Fruit fly (Drosophila melanogaster) whole organism, embryonic: ENCODE measurements around the gene CG10510.

Source experiments
- Antp ChIP-seq: fragments of 200-800 bp; sonication (Bioruptor generic); optimal IDR thresholded peaks from 3 replicates; lab custom pipeline; 2016; ENCODE audit warnings: missing biosample characterization, missing genetic modification characterization
- CG10321 ChIP-seq: fragments of 200-800 bp; sonication (Bioruptor generic); IDR thresholded peaks from 2 replicates; pipeline ENCODE4 v1.3.6; 2022; ENCODE audit warnings: missing biosample characterization, missing genetic modification characterization
- CG11456 ChIP-seq: fragments of 200-800 bp; sonication (Bioruptor generic); IDR thresholded peaks from 3 replicates; pipeline ENCODE4 v1.3.6; 2022; ENCODE audit warnings: missing biosample characterization, missing genetic modification characterization
- CG12071 ChIP-seq: fragments of 200-800 bp; sonication (Bioruptor generic); optimal IDR thresholded peaks from 3 replicates; lab custom pipeline; 2018; ENCODE audit warnings: missing biosample characterization, mild to moderate bottlenecking, missing genetic modification characterization
- CG12744 ChIP-seq: fragments of 200-800 bp; sonication (Bioruptor generic); optimal IDR thresholded peaks from 2 replicates; lab custom pipeline; 2016; ENCODE audit warnings: missing biosample characterization, missing genetic modification characterization
- CG1602 ChIP-seq: fragments of 200-800 bp; sonication (Bioruptor generic); optimal IDR thresholded peaks from 3 replicates; lab custom pipeline; 2016; ENCODE audit warnings: missing biosample characterization, missing genetic modification characterization
- CG16779 ChIP-seq: fragments of 200-800 bp; sonication (Bioruptor generic); IDR thresholded peaks from 2 replicates; pipeline ENCODE4 v1.3.6; 2022; ENCODE audit warnings: missing biosample characterization, missing genetic modification characterization
- CG16863 ChIP-seq: fragments of 200-800 bp; sonication (Bioruptor generic); optimal IDR thresholded peaks from 3 replicates; lab custom pipeline; 2016; ENCODE audit warnings: missing biosample characterization, missing genetic modification characterization
- CG17361 ChIP-seq: fragments of 200-800 bp; sonication (Bioruptor generic); IDR thresholded peaks from 3 replicates; pipeline ENCODE4 v1.3.6; 2022; ENCODE audit warnings: missing biosample characterization, missing genetic modification characterization
- CG2199 ChIP-seq: fragments of 200-800 bp; sonication (Bioruptor generic); IDR thresholded peaks from 3 replicates; pipeline ENCODE4 v1.3.6; 2022; ENCODE audit warnings: missing biosample characterization, missing genetic modification characterization
- CG3281 ChIP-seq: fragments of 200-800 bp; sonication (Bioruptor generic); optimal IDR thresholded peaks from 3 replicates; lab custom pipeline; 2017; ENCODE audit warnings: missing biosample characterization, mild to moderate bottlenecking, missing genetic modification characterization
- CG43689 ChIP-seq: fragments of 200-800 bp; sonication (Bioruptor generic); IDR thresholded peaks from 2 replicates; pipeline ENCODE4 v1.3.6; 2022; ENCODE audit warnings: missing biosample characterization, missing genetic modification characterization
- CG4424 ChIP-seq: fragments of 200-800 bp; sonication (Bioruptor generic); optimal IDR thresholded peaks from 3 replicates; lab custom pipeline; 2016; ENCODE audit warnings: missing biosample characterization, missing genetic modification characterization
- CG4707 ChIP-seq: fragments of 200-800 bp; sonication (Bioruptor generic); optimal IDR thresholded peaks from 2 replicates; lab custom pipeline; 2018; ENCODE audit warnings: missing biosample characterization, mild to moderate bottlenecking, missing genetic modification characterization, moderate library complexity
- CG6765 ChIP-seq: fragments of 200-800 bp; sonication (Bioruptor generic); optimal IDR thresholded peaks from 3 replicates; lab custom pipeline; 2017; ENCODE audit warnings: missing biosample characterization, mild to moderate bottlenecking, missing genetic modification characterization
- CG7271 ChIP-seq: fragments of 200-800 bp; sonication (Bioruptor generic); optimal IDR thresholded peaks from 2 replicates; lab custom pipeline; 2018; ENCODE audit warnings: missing biosample characterization, mild to moderate bottlenecking, missing genetic modification characterization, moderate library complexity
- CG7963 ChIP-seq: fragments of 200-800 bp; sonication (Bioruptor generic); IDR thresholded peaks from 3 replicates; pipeline ENCODE4 v1.3.6; 2022; ENCODE audit warnings: missing biosample characterization, missing genetic modification characterization; ENCODE audit not compliant: partially characterized antibody
- CG8478 ChIP-seq: fragments of >200 bp; optimal IDR thresholded peaks from 2 replicates; lab custom pipeline; 2018
- CG8765 ChIP-seq: fragments of 200-800 bp; sonication (Bioruptor generic); IDR thresholded peaks from 2 replicates; pipeline ENCODE4 v1.3.6; 2022; ENCODE audit warnings: missing biosample characterization, missing genetic modification characterization
- CG9215 ChIP-seq: fragments of 200-800 bp; sonication (Bioruptor generic); IDR thresholded peaks from 2 replicates; pipeline ENCODE4 v1.3.6; 2022; ENCODE audit warnings: missing biosample characterization, missing genetic modification characterization
- Dip3 ChIP-seq: fragments of 200-800 bp; sonication (Bioruptor generic); optimal IDR thresholded peaks from 3 replicates; lab custom pipeline; 2016; ENCODE audit warnings: missing biosample characterization, missing genetic modification characterization
- Dref ChIP-seq: fragments of 200-800 bp; sonication (Bioruptor generic); IDR thresholded peaks from 2 replicates; pipeline ENCODE4 v1.3.6; 2022; ENCODE audit warnings: missing biosample characterization, missing genetic modification characterization
- Fer1 ChIP-seq: fragments of 200-800 bp; sonication (Bioruptor generic); optimal IDR thresholded peaks from 2 replicates; lab custom pipeline; 2017; ENCODE audit warnings: missing biosample characterization, mild to moderate bottlenecking, missing genetic modification characterization
- HmgZ ChIP-seq: fragments of 200-800 bp; sonication (Bioruptor generic); optimal IDR thresholded peaks from 2 replicates; lab custom pipeline; 2018; ENCODE audit warnings: missing biosample characterization, mild to moderate bottlenecking, missing genetic modification characterization
- Kr ChIP-seq: fragments of 200-800 bp; sonication (Bioruptor generic); optimal IDR thresholded peaks from 2 replicates; lab custom pipeline; 2017; ENCODE audit warnings: missing biosample characterization, mild to moderate bottlenecking, missing genetic modification characterization
- MESR4 ChIP-seq: fragments of 200-800 bp; sonication (Bioruptor generic); optimal IDR thresholded peaks from 2 replicates; lab custom pipeline; 2018; ENCODE audit warnings: missing biosample characterization, mild to moderate bottlenecking, missing genetic modification characterization, moderate library complexity
- NC2α ChIP-seq: fragments of 200-800 bp; sonication (Bioruptor generic); optimal IDR thresholded peaks from 2 replicates; lab custom pipeline; 2016; ENCODE audit warnings: missing biosample characterization, missing genetic modification characterization
- Taf1 ChIP-seq: fragments of 200-800 bp; sonication (Bioruptor generic); IDR thresholded peaks from 2 replicates; pipeline ENCODE4 v1.3.6; 2022; ENCODE audit warnings: missing biosample characterization, missing genetic modification characterization
- aop ChIP-seq: fragments of 200-800 bp; sonication (Bioruptor generic); IDR thresholded peaks from 2 replicates; pipeline ENCODE4 v1.3.6; 2022; ENCODE audit warnings: missing biosample characterization, missing genetic modification characterization
- bbx ChIP-seq: fragments of 200-800 bp; sonication (Bioruptor generic); IDR thresholded peaks from 2 replicates; pipeline ENCODE4 v1.3.6; 2022; ENCODE audit warnings: missing biosample characterization, missing genetic modification characterization; ENCODE audit not compliant: partially characterized antibody
- bowl ChIP-seq: fragments of 200-800 bp; sonication (Bioruptor generic); IDR thresholded peaks from 2 replicates; pipeline ENCODE4 v1.3.6; 2022; ENCODE audit warnings: missing biosample characterization, missing genetic modification characterization
- btn ChIP-seq: fragments of 200-800 bp; sonication (Bioruptor generic); optimal IDR thresholded peaks from 2 replicates; lab custom pipeline; 2016; ENCODE audit warnings: missing biosample characterization, missing genetic modification characterization
- chinmo ChIP-seq: fragments of 200-800 bp; sonication (Bioruptor generic); IDR thresholded peaks from 4 replicates; pipeline ENCODE4 v1.3.6; 2022; ENCODE audit warnings: missing biosample characterization, missing genetic modification characterization; ENCODE audit not compliant: partially characterized antibody
- corto ChIP-seq: fragments of 200-800 bp; sonication (Bioruptor generic); optimal IDR thresholded peaks from 2 replicates; lab custom pipeline; 2016; ENCODE audit warnings: missing biosample characterization, mild to moderate bottlenecking, missing genetic modification characterization, moderate library complexity
- crc ChIP-seq: fragments of 200-800 bp; sonication (Bioruptor generic); optimal IDR thresholded peaks from 2 replicates; lab custom pipeline; 2016; ENCODE audit warnings: missing biosample characterization, missing genetic modification characterization
- dan ChIP-seq: fragments of 200-800 bp; sonication (Bioruptor generic); IDR thresholded peaks from 2 replicates; pipeline ENCODE4 v1.3.6; 2022; ENCODE audit warnings: missing biosample characterization, missing genetic modification characterization
- danr ChIP-seq: fragments of 200-800 bp; sonication (Bioruptor generic); IDR thresholded peaks from 2 replicates; pipeline ENCODE4 v1.3.6; 2022; ENCODE audit warnings: missing biosample characterization, missing genetic modification characterization
- disco-r ChIP-seq: fragments of 200-800 bp; sonication (Bioruptor generic); optimal IDR thresholded peaks from 2 replicates; lab custom pipeline; 2016; ENCODE audit warnings: missing biosample characterization, missing genetic modification characterization
- dmrt11E ChIP-seq: fragments of 200-800 bp; sonication (Bioruptor generic); optimal IDR thresholded peaks from 3 replicates; lab custom pipeline; 2018; ENCODE audit warnings: missing biosample characterization, mild to moderate bottlenecking, missing genetic modification characterization, moderate library complexity
- fd102C ChIP-seq: fragments of 200-800 bp; sonication (Bioruptor generic); optimal IDR thresholded peaks from 2 replicates; lab custom pipeline; 2018; ENCODE audit warnings: missing biosample characterization, mild to moderate bottlenecking, missing genetic modification characterization, moderate library complexity
- gsb-n ChIP-seq: fragments of 200-800 bp; sonication (Bioruptor generic); optimal IDR thresholded peaks from 3 replicates; lab custom pipeline; 2018; ENCODE audit warnings: missing biosample characterization, mild to moderate bottlenecking, missing genetic modification characterization
- her ChIP-seq: fragments of 200-800 bp; sonication (Bioruptor generic); optimal IDR thresholded peaks from 2 replicates; lab custom pipeline; 2016; ENCODE audit warnings: missing biosample characterization, missing genetic modification characterization
- jigr1 ChIP-seq: fragments of 200-800 bp; sonication (Bioruptor generic); IDR thresholded peaks from 3 replicates; pipeline ENCODE4 v1.3.6; 2022; ENCODE audit warnings: missing biosample characterization, missing genetic modification characterization
- odd ChIP-seq: fragments of 200-800 bp; sonication (Bioruptor generic); optimal IDR thresholded peaks from 2 replicates; lab custom pipeline; 2017; ENCODE audit warnings: missing biosample characterization, mild to moderate bottlenecking, missing genetic modification characterization
- p53 ChIP-seq: fragments of 200-800 bp; sonication (Bioruptor generic); optimal IDR thresholded peaks from 2 replicates; lab custom pipeline; 2016; ENCODE audit warnings: missing biosample characterization, missing genetic modification characterization
- pita ChIP-seq: fragments of 200-800 bp; sonication (Bioruptor generic); optimal IDR thresholded peaks from 2 replicates; lab custom pipeline; 2017; ENCODE audit warnings: missing biosample characterization, mild to moderate bottlenecking, missing genetic modification characterization
- prd ChIP-seq, 3 experiments: fragments of >200 bp in 2 of 3; fragments of 200-800 bp in 1 of 3; sonication (Bioruptor generic) in 1 of 3; optimal IDR thresholded peaks in 2 of 3; IDR thresholded peaks in 1 of 3; 2 replicates in 2 of 3; 3 replicates in 1 of 3; pipeline versions ENCODE4 v1.3.6 to Lab custom; 2017 to 2022; ENCODE audit warnings: missing biosample characterization in 1 of 3, missing genetic modification characterization in 1 of 3
- sc ChIP-seq, 3 experiments: fragments of >200 bp in 2 of 3; fragments of 200-800 bp in 1 of 3; sonication (Bioruptor generic) in 1 of 3; optimal IDR thresholded peaks; 2 replicates in 2 of 3; 3 replicates in 1 of 3; lab custom pipeline; 2017; ENCODE audit warnings: mild to moderate bottlenecking in 1 of 3, missing biosample characterization in 1 of 3, missing genetic modification characterization in 1 of 3, missing genetic modification reagents in 1 of 3
- slp2 ChIP-seq: fragments of 200-800 bp; sonication (Bioruptor generic); optimal IDR thresholded peaks from 2 replicates; lab custom pipeline; 2016; ENCODE audit warnings: missing biosample characterization, missing genetic modification characterization
- ttk ChIP-seq: fragments of 200-800 bp; sonication (Bioruptor generic); IDR thresholded peaks from 2 replicates; pipeline ENCODE4 v2.1.2; 2022; ENCODE audit warnings: missing biosample characterization, missing genetic modification characterization
- zen ChIP-seq: fragments of 200-800 bp; sonication (Bioruptor generic); optimal IDR thresholded peaks from 3 replicates; lab custom pipeline; 2018; ENCODE audit warnings: missing biosample characterization, mild to moderate bottlenecking, missing genetic modification characterization, moderate library complexity
- zen2 ChIP-seq: fragments of 200-800 bp; sonication (Bioruptor generic); IDR thresholded peaks from 3 replicates; pipeline ENCODE4 v1.3.6; 2022; ENCODE audit warnings: missing biosample characterization, missing genetic modification characterization; ENCODE audit not compliant: partially characterized antibody

CG10510 gene

DNA sequence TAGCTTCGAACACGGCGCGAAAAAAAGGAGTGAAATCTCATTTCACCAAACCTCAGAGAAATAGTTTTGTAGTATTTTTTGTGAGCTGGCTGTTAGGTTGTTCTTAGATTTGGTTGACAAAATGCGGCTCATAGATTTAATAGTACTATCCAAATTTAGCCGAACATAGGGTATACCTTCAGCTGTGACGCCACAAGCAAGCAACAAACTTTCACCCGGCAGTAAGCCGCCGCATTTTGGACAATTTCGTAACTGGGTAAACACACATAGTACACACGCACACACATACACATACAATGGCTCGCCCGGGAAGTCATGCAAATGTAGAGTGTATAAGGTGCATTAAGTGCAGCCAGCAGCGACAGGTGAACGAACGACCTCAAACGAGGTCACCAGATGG is 49.4 kb upstream of the CG10510 start (continued):
- TF ChIP-seq zen (tag; lab: Kevin White, UChicago) (no peak), Dip3 (GFP tag; lab: Kevin White, UChicago) (no peak), CG8765 (GFP tag; lab: Robert Waterston, UW) (no peak), bowl (GFP tag; lab: Robert Waterston, UW) (no peak), her (no peak), CG11456 (no peak), bbx (GFP tag; lab: Robert Waterston, UW) (no peak), dan (GFP tag; lab: Robert Waterston, UW) (no peak), CG8478 (lab: Kevin White, UChicago) (no peak), NC2α (no peak), danr (no peak), CG4707 (GFP tag; lab: Kevin White, UChicago) (peak; percentile 21), dmrt11E (no peak), Taf1 (no peak), CG6765 (GFP tag; lab: Kevin White, UChicago) (no peak), CG10321 (GFP tag; lab: Robert Waterston, UW) (no peak), Kr (no peak), Dref (GFP tag; lab: Robert Waterston, UW) (no peak), CG16863 (GFP tag; lab: Kevin White, UChicago) (no peak), ttk (0 out of 2 replicates have a peak, but pooled peaks have one; percentile 24), zen2 (GFP tag; lab: Robert Waterston, UW) (no peak), aop (GFP tag; lab: Robert Waterston, UW) (no peak), CG4424 (GFP tag; lab: Kevin White, UChicago) (peak; percentile 17), CG1602 (no peak), jigr1 (GFP tag; lab: Robert Waterston, UW) (no peak), chinmo (GFP tag; lab: Robert Waterston, UW) (no peak), CG43689 (GFP tag; lab: Robert Waterston, UW) (no peak), HmgZ (no peak), Fer1 (GFP tag; lab: Kevin White, UChicago) (no peak), CG9215 (GFP tag; lab: Robert Waterston, UW) (no peak), odd (GFP tag; lab: Kevin White, UChicago) (no peak), disco-r (GFP tag; lab: Kevin White, UChicago) (no peak), p53 (GFP tag; lab: Kevin White, UChicago) (no peak), Antp (no peak), gsb-n (tag; lab: Kevin White, UChicago) (no peak), CG17361 (no peak), fd102C (GFP tag; lab: Kevin White, UChicago) (no peak), sc (optimal IDR thresholded peaks at IDR 0.05; lab: Kevin White, UChicago) (no peak), sc (GFP tag; optimal IDR thresholded peaks at IDR 0.05; lab: Kevin White, UChicago) (no peak), slp2 (GFP tag; lab: Kevin White, UChicago) (no peak), pita (no peak), CG12071 (peak; percentile 3), CG2199 (GFP tag; lab: Robert Waterston, UW) (no peak), prd (optimal IDR thresholded peaks at IDR 0.05; lab: Kevin White, UChicago) (no peak), prd (GFP tag; IDR thresholded peaks at IDR 0.05; lab: Robert Waterston, UW) (no peak; the same call in 2 of the 3 replicates), CG12744 (GFP tag; lab: Kevin White, UChicago) (no peak), CG16779 (no peak), btn (GFP tag; lab: Kevin White, UChicago) (no peak), corto (GFP tag; lab: Kevin White, UChicago) (no peak), MESR4 (GFP tag; lab: Kevin White, UChicago) (no peak), CG7963 (GFP tag; lab: Robert Waterston, UW) (no peak), CG3281 (GFP tag; lab: Kevin White, UChicago) (no peak), crc (GFP tag; lab: Kevin White, UChicago) (no peak), CG7271 (tag; lab: Kevin White, UChicago) (no peak)
